Worm (Caenorhabditis elegans) whole organism, mixed stage, embryonic: Measurements from ENCODE around the gene Y22D7AL.16.

Experiments used
- blmp-1 ChIP-seq: fragments of 150-350 bp; optimal IDR thresholded peaks from 2 replicates; lab custom pipeline; 2014; ENCODE audit warnings: missing biosample characterization, missing genetic modification characterization
- ceh-83 ChIP-seq: fragments of 200-800 bp; sonication (Bioruptor generic); optimal IDR thresholded peaks from 2 replicates; lab custom pipeline; 2018; ENCODE audit warnings: mild to moderate bottlenecking, missing genetic modification characterization, missing compliant biosample characterization
- drap-1 ChIP-seq: fragments of 200-800 bp; sonication (Bioruptor generic); optimal IDR thresholded peaks from 3 replicates; lab custom pipeline; 2018; ENCODE audit warnings: mild to moderate bottlenecking, missing genetic modification characterization, missing compliant biosample characterization
- elt-3 ChIP-seq: fragments of 150-350 bp; optimal IDR thresholded peaks from 2 replicates; lab custom pipeline; 2014; ENCODE audit warnings: missing biosample characterization, missing genetic modification characterization
- nhr-12 ChIP-seq: fragments of 150-350 bp; optimal IDR thresholded peaks from 2 replicates; lab custom pipeline; 2014; ENCODE audit warnings: missing biosample characterization, missing genetic modification characterization
- nhr-76 ChIP-seq: sonication (generic microtip); optimal IDR thresholded peaks from 2 replicates; lab custom pipeline; 2017; ENCODE audit warnings: missing biosample characterization, missing genetic modification characterization
- ztf-11 ChIP-seq: fragments of 150-350 bp; optimal IDR thresholded peaks from 2 replicates; lab custom pipeline; 2014; ENCODE audit warnings: missing biosample characterization, missing genetic modification characterization

ce11 chrIII:1626524-1626923 is 38.5 kb downstream of the Y22D7AL.16 start, which contains the start of gene Y22D7AL.4:
- TF ChIP-seq blmp-1 (tag; lab: Kevin White, UChicago) (no peak), nhr-76 (tag; lab: Kevin White, UChicago) (no peak), ztf-11 (tag; lab: Kevin White, UChicago) (no peak), nhr-12 (tag; lab: Kevin White, UChicago) (no peak), ceh-83 (no peak), elt-3 (tag; lab: Kevin White, UChicago) (no peak), drap-1 (GFP tag; lab: Kevin White, UChicago) (no peak)
